Worm (Caenorhabditis elegans) whole organism, midembryonic: ENCODE measurements around the gene sri-20.

Source experiments
- T22C8.4 ChIP-seq: fragments of 200-800 bp; sonication (Bioruptor generic); IDR thresholded peaks from 2 replicates; pipeline ENCODE4 v1.3.6; 2022; ENCODE audit warnings: missing genetic modification characterization, missing compliant biosample characterization
- cog-1 ChIP-seq: sonication (generic microtip); optimal IDR thresholded peaks from 2 replicates; lab custom pipeline; 2016; ENCODE audit warnings: missing genetic modification characterization, missing compliant biosample characterization
- flt-1 ChIP-seq: fragments of 200-800 bp; sonication (Bioruptor generic); IDR thresholded peaks from 2 replicates; pipeline ENCODE4 v1.3.6; 2022; ENCODE audit warnings: missing genetic modification characterization, missing compliant biosample characterization
- klf-2 ChIP-seq: fragments of 200-800 bp; sonication (Bioruptor generic); conservative IDR thresholded peaks from 2 replicates; pipeline ENCODE4 v1.3.6; 2022; ENCODE audit warnings: missing genetic modification reagents, missing genetic modification characterization, missing compliant biosample characterization
- med-1 ChIP-seq: sonication (generic microtip); optimal IDR thresholded peaks from 2 replicates; lab custom pipeline; 2017; ENCODE audit warnings: missing genetic modification characterization, mild to moderate bottlenecking, missing compliant biosample characterization, antibody characterized with exemption, missing genetic modification reagents; ENCODE audit not compliant: insufficient read depth
- tab-1 ChIP-seq: fragments of 200-800 bp; sonication (Bioruptor generic); IDR thresholded peaks from 2 replicates; pipeline ENCODE4 v1.3.6; 2022; ENCODE audit warnings: missing genetic modification characterization, missing compliant biosample characterization
- ztf-23 ChIP-seq: fragments of 200-800 bp; sonication (Bioruptor generic); IDR thresholded peaks from 2 replicates; pipeline ENCODE4 v1.3.6; 2022; ENCODE audit warnings: missing genetic modification reagents, missing genetic modification characterization, missing compliant biosample characterization

- TF ChIP-seq med-1 (GFP tag; lab: Kevin White, UChicago), result no peak
- no peak for TF ChIP-seq flt-1 (GFP tag; lab: Robert Waterston, UW)
- no peak for TF ChIP-seq klf-2 (GFP tag; lab: Robert Waterston, UW)
- TF ChIP-seq T22C8.4 (GFP tag; lab: Robert Waterston, UW), result no peak
- no peak for TF ChIP-seq cog-1 (tag; lab: Kevin White, UChicago)
- TF ChIP-seq ztf-23 (GFP tag; lab: Robert Waterston, UW), result no peak
- TF ChIP-seq tab-1 (GFP tag; lab: Robert Waterston, UW), result no peak
Measured at ce11 chrV:10363834-10364233, 4.5 kb upstream of the sri-20 start.
